Worm (Caenorhabditis elegans): ENCODE data around the gene F42G2.7.

ce11 chrII:2383334-2383733, 34.6 kb upstream of the F42G2.7 start, which contains the start of gene F16G10.8:
- TF ChIP-seq snpc-4 (tag; optimal IDR thresholded peaks at IDR 0.05) (no peak), mep-1 (tag; optimal IDR thresholded peaks at IDR 0.05) (no peak), ceh-39 (tag; optimal IDR thresholded peaks at IDR 0.05) (no peak), elt-1 (tag; optimal IDR thresholded peaks at IDR 0.05; ENCODE audit: borderline replicate concordance, insufficient read depth) (no peak), elt-3 (tag; optimal IDR thresholded peaks at IDR 0.05) (no peak), lin-13 (tag; optimal IDR thresholded peaks at IDR 0.05) (no peak), nhr-2 (tag; optimal IDR thresholded peaks at IDR 0.05) (no peak), nhr-12 (tag; optimal IDR thresholded peaks at IDR 0.05) (no peak), ztf-11 (tag; optimal IDR thresholded peaks at IDR 0.05) (no peak), cnd-1 (tag; optimal IDR thresholded peaks at IDR 0.05) (no peak), nhr-76 (tag; optimal IDR thresholded peaks at IDR 0.05) (no peak), ceh-43 (GFP tag; optimal IDR thresholded peaks at IDR 0.05) (no peak), lin-32 (GFP tag; optimal IDR thresholded peaks at IDR 0.05) (no peak), ces-1 (GFP tag; optimal IDR thresholded peaks at IDR 0.05) (no peak)
